Fruit fly (Drosophila melanogaster): ENCODE measurements around the gene CG6843.
A peak's percentile ranks its signal among the peaks of the same experiment; 100 is the strongest.

CG6843 gene

dm6 chr3L:18890283-18891175, 10.9 kb upstream of the CG6843 start, which contains the start of gene CG3961:
CG3961 (minus strand) TSS chr3L:18890483.
- TF ChIP-seq noc (tag; optimal IDR thresholded peaks at IDR 0.05): peak; percentile 78

dm6 chr3L:18891986-18892385, 9.4 kb upstream of the CG6843 start, which contains the start of gene NijB:
NijB (plus strand) TSS chr3L:18892383.
- TF ChIP-seq noc (tag; optimal IDR thresholded peaks at IDR 0.05): no peak

- peak; percentile 24 for TF ChIP-seq noc (tag; optimal IDR thresholded peaks at IDR 0.05)
These were observed 6.3 kb upstream of the CG6843 start for dm6 chr3L:18895079-18895478.

dm6 chr3L:18896297-18896863, 5.0 kb upstream of the CG6843 start:
- no peak for TF ChIP-seq noc (tag; optimal IDR thresholded peaks at IDR 0.05)

- TF ChIP-seq noc (tag; optimal IDR thresholded peaks at IDR 0.05): no peak
These were observed 3.8 kb upstream of the CG6843 start for dm6 chr3L:18897459-18898085.

- TF ChIP-seq noc (tag; optimal IDR thresholded peaks at IDR 0.05): peak; percentile 51
These were observed 3.3 kb upstream of the CG6843 start, which contains the start of gene CG3902 for dm6 chr3L:18898086-18898470. CG3902 (minus strand) TSS chr3L:18898293.

- peak; percentile 68 for TF ChIP-seq noc (tag; optimal IDR thresholded peaks at IDR 0.05)
These were observed 2.6 kb upstream of the CG6843 start, which contains the start of gene RpL26 for dm6 chr3L:18898770-18899278. RpL26 (plus strand) TSS chr3L:18898875.

- TF ChIP-seq noc (tag; optimal IDR thresholded peaks at IDR 0.05): no peak
These were observed 3.6 kb downstream of the CG6843 start, which contains the start of the genes CSN1b and Prp6 for dm6 chr3L:18904772-18905601. CSN1b (minus strand) TSS chr3L:18904930. Prp6 (plus strand) TSS chr3L:18905372.

dm6 chr3L:18911082-18911481, 9.7 kb downstream of the CG6843 start, which contains the start of gene Ir75d:
Ir75d (minus strand) TSS chr3L:18911182.
- no peak for TF ChIP-seq noc (tag; optimal IDR thresholded peaks at IDR 0.05)

- TF ChIP-seq noc (tag; optimal IDR thresholded peaks at IDR 0.05): no peak
These were observed 12.8 kb downstream of the CG6843 start, which contains the start of gene COX6AL2 for dm6 chr3L:18914100-18914683. COX6AL2 (minus strand) TSS chr3L:18914150.

dm6 chr3L:18916466-18916865, 15.1 kb downstream of the CG6843 start:
- TF ChIP-seq noc (tag; optimal IDR thresholded peaks at IDR 0.05): no peak

dm6 chr3L:18917281-18917680, 15.9 kb downstream of the CG6843 start, which contains the start of gene CG6839:
CG6839 (plus strand) TSS chr3L:18917581.
- TF ChIP-seq noc (tag; optimal IDR thresholded peaks at IDR 0.05): no peak

- TF ChIP-seq noc (tag; optimal IDR thresholded peaks at IDR 0.05): no peak
These were observed 18.8 kb downstream of the CG6843 start, which contains the start of gene CG18223 for dm6 chr3L:18920219-18920618. CG18223 (minus strand) TSS chr3L:18920319.

- no peak for TF ChIP-seq noc (tag; optimal IDR thresholded peaks at IDR 0.05)
These were observed 20.7 kb downstream of the CG6843 start, which contains the start of gene CG3819 for dm6 chr3L:18922086-18922485. CG3819 (minus strand) TSS chr3L:18922108.
